Fruit fly (Drosophila melanogaster) whole organism, pupa: ENCODE data around the gene CG4872.

Source experiments
- CG34367 ChIP-seq: fragments of 200-800 bp; sonication (Bioruptor generic); optimal IDR thresholded peaks from 2 replicates; lab custom pipeline; 2018; ENCODE audit warnings: missing biosample characterization, mild to moderate bottlenecking, missing genetic modification characterization
- fd96Ca ChIP-seq: fragments of 200-800 bp; sonication (Bioruptor generic); IDR thresholded peaks from 3 replicates; pipeline ENCODE4 v1.3.6; 2022; ENCODE audit warnings: missing biosample characterization, missing genetic modification characterization

DNA sequence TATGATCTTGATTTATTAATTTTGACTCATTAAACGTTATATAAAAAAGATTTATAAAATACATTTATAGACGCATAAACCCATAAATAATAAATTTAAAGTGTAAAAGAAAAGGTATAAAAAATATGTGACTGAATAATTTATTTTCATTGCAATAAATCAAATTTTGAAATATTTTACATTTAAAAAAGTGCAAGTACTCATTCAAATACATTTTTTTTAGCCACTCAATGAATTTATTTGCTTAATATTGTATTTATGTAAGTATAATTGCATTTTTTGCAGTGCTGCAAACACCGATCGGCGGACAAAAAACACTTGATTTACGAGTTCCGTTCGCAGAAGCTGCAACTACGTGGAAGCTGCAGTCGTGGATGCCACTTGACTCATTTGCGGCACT, 21.4 kb upstream of the CG4872 start:
- TF ChIP-seq CG34367 (tag; lab: Kevin White, UChicago), result no peak
- no peak for TF ChIP-seq fd96Ca (GFP tag; lab: Robert Waterston, UW)
